Worm (Caenorhabditis elegans) whole organism, L2 larva: ENCODE results near the gene mrps-18A.

Experiments
- C34F6.9 ChIP-seq: fragments of 150-350 bp; optimal IDR thresholded peaks from 2 replicates; lab custom pipeline; 2014; ENCODE audit warnings: missing biosample characterization, missing genetic modification characterization
- F13H6.1 ChIP-seq: sonication (generic microtip); optimal IDR thresholded peaks from 2 replicates; lab custom pipeline; 2016; ENCODE audit warnings: missing genetic modification characterization, missing compliant biosample characterization
- R02D3.7 ChIP-seq: fragments of 150-350 bp; optimal IDR thresholded peaks from 2 replicates; lab custom pipeline; 2014; ENCODE audit warnings: missing biosample characterization, missing genetic modification characterization
- Y55F3AM.14 ChIP-seq: fragments of 200-800 bp; sonication (Bioruptor generic); optimal IDR thresholded peaks from 2 replicates; lab custom pipeline; 2018; ENCODE audit warnings: mild to moderate bottlenecking, missing genetic modification characterization, missing compliant biosample characterization
- ZK546.5 ChIP-seq: sonication (generic microtip); optimal IDR thresholded peaks from 2 replicates; lab custom pipeline; 2017; ENCODE audit warnings: missing biosample characterization, missing genetic modification characterization
- alr-1 ChIP-seq: fragments of 150-350 bp; optimal IDR thresholded peaks from 2 replicates; lab custom pipeline; 2014; ENCODE audit warnings: missing biosample characterization, missing genetic modification characterization
- aly-2 ChIP-seq: fragments of 150-350 bp; optimal IDR thresholded peaks from 2 replicates; lab custom pipeline; 2014; ENCODE audit warnings: missing biosample characterization, missing genetic modification characterization
- ama-1 ChIP-seq: fragments of 150-350 bp; optimal IDR thresholded peaks from 2 replicates; lab custom pipeline; 2018; ENCODE audit warnings: inconsistent platforms
- blmp-1 ChIP-seq: sonication (generic microtip); optimal IDR thresholded peaks from 2 replicates; lab custom pipeline; 2017; ENCODE audit warnings: missing genetic modification characterization, mild to moderate bottlenecking, missing compliant biosample characterization, antibody characterized with exemption, moderate library complexity; ENCODE audit not compliant: insufficient read depth
- ceh-16 ChIP-seq: fragments of 150-350 bp; optimal IDR thresholded peaks from 2 replicates; lab custom pipeline; 2014; ENCODE audit warnings: missing biosample characterization, missing genetic modification characterization
- ceh-82 ChIP-seq: fragments of 150-350 bp; optimal IDR thresholded peaks from 2 replicates; lab custom pipeline; 2014; ENCODE audit warnings: missing biosample characterization, missing genetic modification characterization
- crh-2 ChIP-seq: sonication (generic microtip); optimal IDR thresholded peaks from 2 replicates; lab custom pipeline; 2017; ENCODE audit warnings: missing biosample characterization, missing genetic modification characterization
- dmd-4 ChIP-seq: sonication (generic microtip); optimal IDR thresholded peaks from 2 replicates; lab custom pipeline; 2017; ENCODE audit warnings: missing biosample characterization, missing genetic modification characterization
- egl-27 ChIP-seq: sonication (generic microtip); optimal IDR thresholded peaks from 3 replicates; lab custom pipeline; 2017; ENCODE audit warnings: missing biosample characterization, missing genetic modification reagents, missing genetic modification characterization
- elt-1 ChIP-seq: fragments of 150-350 bp; optimal IDR thresholded peaks from 2 replicates; lab custom pipeline; 2014; ENCODE audit warnings: missing biosample characterization, missing genetic modification characterization
- elt-3 ChIP-seq: sonication (generic microtip); optimal IDR thresholded peaks from 2 replicates; lab custom pipeline; 2017; ENCODE audit warnings: missing biosample characterization, missing genetic modification characterization
- fos-1 ChIP-seq: fragments of 150-350 bp; optimal IDR thresholded peaks from 2 replicates; lab custom pipeline; 2014; ENCODE audit warnings: missing biosample characterization, missing genetic modification characterization
- gmeb-1 ChIP-seq: fragments of 150-350 bp; optimal IDR thresholded peaks from 2 replicates; lab custom pipeline; 2014; ENCODE audit warnings: missing biosample characterization, missing genetic modification characterization
- lin-11 ChIP-seq: fragments of 150-350 bp; sonication (generic microtip); optimal IDR thresholded peaks from 2 replicates; lab custom pipeline; 2014; ENCODE audit warnings: missing biosample characterization, missing genetic modification characterization, inconsistent platforms, mixed read lengths
- lin-13 ChIP-seq: fragments of 150-350 bp; optimal IDR thresholded peaks from 2 replicates; lab custom pipeline; 2014; ENCODE audit warnings: missing biosample characterization, missing genetic modification reagents, missing genetic modification characterization
- lin-39 ChIP-seq: fragments of 150-350 bp; optimal IDR thresholded peaks from 2 replicates; lab custom pipeline; 2014; ENCODE audit warnings: missing biosample characterization, missing genetic modification reagents, missing genetic modification characterization
- lsy-2 ChIP-seq, 2 experiments: fragments of 150-350 bp in 1 of 2; sonication (generic microtip) in 1 of 2; optimal IDR thresholded peaks; 2 replicates each; lab custom pipeline; 2014 to 2017; ENCODE audit warnings: missing biosample characterization in 2 of 2, missing genetic modification characterization in 2 of 2
- mab-5 ChIP-seq: fragments of 150-350 bp; optimal IDR thresholded peaks from 2 replicates; lab custom pipeline; 2014; ENCODE audit warnings: missing biosample characterization, missing genetic modification characterization
- mbf-1 ChIP-seq: sonication (generic microtip); optimal IDR thresholded peaks from 2 replicates; lab custom pipeline; 2017; ENCODE audit warnings: missing biosample characterization, missing genetic modification characterization
- mdl-1 ChIP-seq, 2 experiments: fragments of 150-350 bp in 1 of 2; sonication (generic microtip) in 1 of 2; optimal IDR thresholded peaks; 2 replicates each; lab custom pipeline; 2017; ENCODE audit warnings: missing biosample characterization in 2 of 2, missing genetic modification characterization in 2 of 2
- nhr-10 ChIP-seq: sonication (generic microtip); optimal IDR thresholded peaks from 2 replicates; lab custom pipeline; 2017; ENCODE audit warnings: missing biosample characterization, missing genetic modification characterization
- nhr-11 ChIP-seq: fragments of 150-350 bp; optimal IDR thresholded peaks from 2 replicates; lab custom pipeline; 2014; ENCODE audit warnings: missing biosample characterization, missing genetic modification characterization
- nhr-12 ChIP-seq: fragments of 150-350 bp; optimal IDR thresholded peaks from 2 replicates; lab custom pipeline; 2014; ENCODE audit warnings: missing biosample characterization, missing genetic modification characterization
- nhr-129 ChIP-seq: fragments of 150-350 bp; optimal IDR thresholded peaks from 2 replicates; lab custom pipeline; 2014; ENCODE audit warnings: missing biosample characterization, missing genetic modification characterization
- nhr-21 ChIP-seq: fragments of 150-350 bp; optimal IDR thresholded peaks from 2 replicates; lab custom pipeline; 2014; ENCODE audit warnings: missing biosample characterization, missing genetic modification characterization
- nhr-23 ChIP-seq: fragments of 150-350 bp; optimal IDR thresholded peaks from 2 replicates; lab custom pipeline; 2014; ENCODE audit warnings: missing biosample characterization, missing genetic modification reagents, missing genetic modification characterization
- nhr-237 ChIP-seq: fragments of 150-350 bp; optimal IDR thresholded peaks from 2 replicates; lab custom pipeline; 2014; ENCODE audit warnings: missing biosample characterization, missing genetic modification characterization
- nhr-25 ChIP-seq: fragments of 150-350 bp; sonication (generic microtip); optimal IDR thresholded peaks from 3 replicates; lab custom pipeline; 2014; ENCODE audit warnings: missing biosample characterization, missing genetic modification characterization
- nhr-6 ChIP-seq: fragments of 150-350 bp; optimal IDR thresholded peaks from 2 replicates; lab custom pipeline; 2014; ENCODE audit warnings: missing biosample characterization, missing genetic modification characterization
- nhr-77 ChIP-seq: fragments of 150-350 bp; optimal IDR thresholded peaks from 2 replicates; lab custom pipeline; 2014; ENCODE audit warnings: missing biosample characterization, missing genetic modification characterization
- peb-1 ChIP-seq: fragments of 150-350 bp; optimal IDR thresholded peaks from 2 replicates; lab custom pipeline; 2014; ENCODE audit warnings: missing biosample characterization, missing genetic modification characterization
- sem-4 ChIP-seq: fragments of 150-350 bp; optimal IDR thresholded peaks from 2 replicates; lab custom pipeline; 2014; ENCODE audit warnings: missing biosample characterization, missing genetic modification reagents, missing genetic modification characterization
- skn-1 ChIP-seq: sonication (generic microtip); optimal IDR thresholded peaks from 2 replicates; lab custom pipeline; 2017; ENCODE audit warnings: missing biosample characterization, missing genetic modification characterization
- sma-3 ChIP-seq: sonication (generic microtip); optimal IDR thresholded peaks from 2 replicates; lab custom pipeline; 2016; ENCODE audit warnings: missing genetic modification reagents, missing genetic modification characterization, missing compliant biosample characterization
- sma-9 ChIP-seq, 2 experiments: fragments of 150-350 bp in 1 of 2; sonication (generic microtip) in 1 of 2; optimal IDR thresholded peaks; 2 replicates each; lab custom pipeline; 2014 to 2016; ENCODE audit warnings: missing genetic modification characterization in 2 of 2, mild to moderate bottlenecking in 1 of 2, missing biosample characterization in 1 of 2, missing compliant biosample characterization in 1 of 2, missing genetic modification reagents in 1 of 2, moderate library complexity in 1 of 2
- snpc-4 ChIP-seq: fragments of 150-350 bp; optimal IDR thresholded peaks from 2 replicates; lab custom pipeline; 2014; ENCODE audit warnings: missing biosample characterization, missing genetic modification characterization
- unc-39 ChIP-seq: fragments of 150-350 bp; optimal IDR thresholded peaks from 2 replicates; lab custom pipeline; 2014; ENCODE audit warnings: missing biosample characterization, missing genetic modification characterization
- unc-55 ChIP-seq: fragments of 150-350 bp; sonication (generic microtip); optimal IDR thresholded peaks from 3 replicates; lab custom pipeline; 2014; ENCODE audit warnings: missing biosample characterization, missing genetic modification reagents, missing genetic modification characterization
- unc-62 ChIP-seq: fragments of 150-350 bp; optimal IDR thresholded peaks from 2 replicates; lab custom pipeline; 2014; ENCODE audit warnings: missing biosample characterization, missing genetic modification reagents, missing genetic modification characterization
- zag-1 ChIP-seq: fragments of 150-350 bp; optimal IDR thresholded peaks from 2 replicates; lab custom pipeline; 2014; ENCODE audit warnings: missing biosample characterization, missing genetic modification characterization
- ztf-1 ChIP-seq: fragments of 200-800 bp; sonication (Bioruptor generic); conservative IDR thresholded peaks from 2 replicates; pipeline ENCODE4 v1.3.6; 2022; ENCODE audit warnings: missing genetic modification characterization, missing compliant biosample characterization
- ztf-11 ChIP-seq: sonication (generic microtip); optimal IDR thresholded peaks from 2 replicates; lab custom pipeline; 2017; ENCODE audit warnings: missing biosample characterization, missing genetic modification characterization
- ztf-4 ChIP-seq: fragments of 150-350 bp; optimal IDR thresholded peaks from 2 replicates; lab custom pipeline; 2014; ENCODE audit warnings: missing biosample characterization, missing genetic modification characterization

mrps-18A gene

ce11 chrIII:8355462-8355815, 23.7 kb upstream of the mrps-18A start:
- TF ChIP-seq peb-1 (tag; lab: Kevin White, UChicago) (no peak), nhr-10 (tag; lab: Kevin White, UChicago) (no peak), nhr-11 (tag; lab: Kevin White, UChicago) (no peak), Y55F3AM.14 (no peak), nhr-25 (tag; lab: Kevin White, UChicago) (no peak)

ce11 chrIII:8354644-8355461, 23.1 kb upstream of the mrps-18A start, which contains the start of gene unc-116:
Gene unc-116 (minus strand): TSS chrIII:8355174.
- TF ChIP-seq aly-2 (tag; lab: Kevin White, UChicago) (no peak), nhr-11 (tag; lab: Kevin White, UChicago) (no peak), sma-9 (GFP tag; optimal IDR thresholded peaks at IDR 0.05; lab: Kevin White, UChicago) (peak; percentile 67), sma-9 (tag; optimal IDR thresholded peaks at IDR 0.05; lab: Kevin White, UChicago) (no peak), alr-1 (tag; lab: Kevin White, UChicago) (no peak), mab-5 (tag; lab: Kevin White, UChicago) (no peak), zag-1 (tag; lab: Kevin White, UChicago) (peak; percentile 54), Y55F3AM.14 (no peak), R02D3.7 (tag; lab: Kevin White, UChicago) (no peak), skn-1 (tag; lab: Kevin White, UChicago) (no peak), sem-4 (tag; lab: Kevin White, UChicago) (peak; percentile 1), ztf-4 (tag; lab: Kevin White, UChicago) (peak; percentile 55), mdl-1 (tag; optimal IDR thresholded peaks at IDR 0.05; lab: Kevin White, UChicago) (peak; percentile 16 to 70), nhr-10 (tag; lab: Kevin White, UChicago) (no peak), ceh-16 (tag; lab: Kevin White, UChicago) (no peak), fos-1 (tag; lab: Kevin White, UChicago) (no peak), ceh-82 (tag; lab: Kevin White, UChicago) (no peak), lsy-2 (tag; optimal IDR thresholded peaks at IDR 0.05; lab: Kevin White, UChicago) (peak; percentile 46 to 71), snpc-4 (tag; lab: Kevin White, UChicago) (peak; percentile 27), mbf-1 (tag; lab: Kevin White, UChicago) (no peak), lin-13 (GFP tag; lab: Kevin White, UChicago) (peak; percentile 51), nhr-129 (tag; lab: Kevin White, UChicago) (peak; percentile 91), nhr-237 (tag; lab: Kevin White, UChicago) (no peak), unc-62 (GFP tag; lab: Kevin White, UChicago) (no peak), nhr-77 (tag; lab: Kevin White, UChicago) (no peak), crh-2 (tag; lab: Kevin White, UChicago) (peak; percentile 51), nhr-23 (tag; lab: Kevin White, UChicago) (no peak), elt-1 (tag; lab: Kevin White, UChicago) (no peak), lin-39 (tag; lab: Kevin White, UChicago) (no peak), nhr-6 (tag; lab: Kevin White, UChicago) (no peak), ZK546.5 (tag; lab: Kevin White, UChicago) (no peak), nhr-21 (tag; lab: Kevin White, UChicago) (no peak), elt-3 (tag; lab: Kevin White, UChicago) (no peak), peb-1 (tag; lab: Kevin White, UChicago) (no peak), dmd-4 (tag; lab: Kevin White, UChicago) (no peak), unc-39 (tag; lab: Kevin White, UChicago) (no peak), gmeb-1 (tag; lab: Kevin White, UChicago) (no peak), nhr-25 (tag; lab: Kevin White, UChicago) (peak; percentile 2), ama-1 (lab: Kevin White, UChicago) (no peak), F13H6.1 (tag; lab: Kevin White, UChicago) (no peak), C34F6.9 (tag; lab: Kevin White, UChicago) (peak; percentile 78), ztf-11 (no peak), lin-11 (tag; lab: Kevin White, UChicago) (no peak), nhr-12 (tag; lab: Kevin White, UChicago) (no peak), unc-55 (peak; percentile 92), blmp-1 (tag; lab: Kevin White, UChicago) (no peak), ztf-1 (GFP tag; lab: Robert Waterston, UW) (no peak), sma-3 (GFP tag; lab: Kevin White, UChicago) (no peak), egl-27 (tag; lab: Kevin White, UChicago) (no peak)
